Worm (Caenorhabditis elegans): ENCODE results near the gene srw-21.

DNA sequence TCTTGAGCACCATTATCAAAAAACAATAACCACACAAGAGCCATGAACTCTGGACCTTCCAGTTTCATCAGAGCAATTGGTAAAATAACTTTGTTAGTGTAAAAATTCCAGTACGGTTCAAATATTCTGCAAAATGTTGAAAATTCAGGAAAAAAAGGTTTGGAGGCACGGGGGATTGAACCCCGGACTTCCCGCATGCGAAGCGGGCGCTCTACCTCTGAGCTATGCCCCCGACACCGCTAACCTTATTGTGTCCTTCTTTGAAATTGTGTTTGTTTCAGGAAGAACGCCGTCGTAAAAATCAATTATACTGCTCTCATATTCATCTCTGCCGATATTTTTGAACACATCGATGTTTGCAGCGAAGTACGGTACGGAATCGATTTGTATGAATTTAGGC, 8.0 kb upstream of the srw-21 start:
- TF ChIP-seq nhr-12 (tag; optimal IDR thresholded peaks at IDR 0.05): no peak
- no peak for TF ChIP-seq skn-1 (tag; optimal IDR thresholded peaks at IDR 0.05)
- TF ChIP-seq unc-62 (GFP tag; optimal IDR thresholded peaks at IDR 0.05): no peak

Data from whole organism, L3 larva.